Worm (Caenorhabditis elegans) whole organism, L2 larva: ENCODE results near the gene T24C4.3.

Source experiments
- C34F6.9 ChIP-seq: fragments of 150-350 bp; optimal IDR thresholded peaks from 2 replicates; lab custom pipeline; 2014; ENCODE audit warnings: missing biosample characterization, missing genetic modification characterization
- F13H6.1 ChIP-seq: sonication (generic microtip); optimal IDR thresholded peaks from 2 replicates; lab custom pipeline; 2016; ENCODE audit warnings: missing genetic modification characterization, missing compliant biosample characterization
- Y55F3AM.14 ChIP-seq: fragments of 200-800 bp; sonication (Bioruptor generic); optimal IDR thresholded peaks from 2 replicates; lab custom pipeline; 2018; ENCODE audit warnings: mild to moderate bottlenecking, missing genetic modification characterization, missing compliant biosample characterization
- ZK546.5 ChIP-seq: sonication (generic microtip); optimal IDR thresholded peaks from 2 replicates; lab custom pipeline; 2017; ENCODE audit warnings: missing biosample characterization, missing genetic modification characterization
- alr-1 ChIP-seq: fragments of 150-350 bp; optimal IDR thresholded peaks from 2 replicates; lab custom pipeline; 2014; ENCODE audit warnings: missing biosample characterization, missing genetic modification characterization
- ama-1 ChIP-seq: fragments of 150-350 bp; optimal IDR thresholded peaks from 2 replicates; lab custom pipeline; 2018; ENCODE audit warnings: inconsistent platforms
- blmp-1 ChIP-seq: sonication (generic microtip); optimal IDR thresholded peaks from 2 replicates; lab custom pipeline; 2017; ENCODE audit warnings: missing genetic modification characterization, mild to moderate bottlenecking, missing compliant biosample characterization, antibody characterized with exemption, moderate library complexity; ENCODE audit not compliant: insufficient read depth
- ceh-16 ChIP-seq: fragments of 150-350 bp; optimal IDR thresholded peaks from 2 replicates; lab custom pipeline; 2014; ENCODE audit warnings: missing biosample characterization, missing genetic modification characterization
- ceh-82 ChIP-seq: fragments of 150-350 bp; optimal IDR thresholded peaks from 2 replicates; lab custom pipeline; 2014; ENCODE audit warnings: missing biosample characterization, missing genetic modification characterization
- crh-2 ChIP-seq: sonication (generic microtip); optimal IDR thresholded peaks from 2 replicates; lab custom pipeline; 2017; ENCODE audit warnings: missing biosample characterization, missing genetic modification characterization
- dmd-4 ChIP-seq: sonication (generic microtip); optimal IDR thresholded peaks from 2 replicates; lab custom pipeline; 2017; ENCODE audit warnings: missing biosample characterization, missing genetic modification characterization
- egl-27 ChIP-seq: sonication (generic microtip); optimal IDR thresholded peaks from 3 replicates; lab custom pipeline; 2017; ENCODE audit warnings: missing biosample characterization, missing genetic modification reagents, missing genetic modification characterization
- elt-3 ChIP-seq: sonication (generic microtip); optimal IDR thresholded peaks from 2 replicates; lab custom pipeline; 2017; ENCODE audit warnings: missing biosample characterization, missing genetic modification characterization
- fos-1 ChIP-seq: fragments of 150-350 bp; optimal IDR thresholded peaks from 2 replicates; lab custom pipeline; 2014; ENCODE audit warnings: missing biosample characterization, missing genetic modification characterization
- gmeb-1 ChIP-seq: fragments of 150-350 bp; optimal IDR thresholded peaks from 2 replicates; lab custom pipeline; 2014; ENCODE audit warnings: missing biosample characterization, missing genetic modification characterization
- lin-11 ChIP-seq: fragments of 150-350 bp; sonication (generic microtip); optimal IDR thresholded peaks from 2 replicates; lab custom pipeline; 2014; ENCODE audit warnings: missing biosample characterization, missing genetic modification characterization, inconsistent platforms, mixed read lengths
- lin-13 ChIP-seq: fragments of 150-350 bp; optimal IDR thresholded peaks from 2 replicates; lab custom pipeline; 2014; ENCODE audit warnings: missing biosample characterization, missing genetic modification reagents, missing genetic modification characterization
- lsy-2 ChIP-seq, 2 experiments: fragments of 150-350 bp in 1 of 2; sonication (generic microtip) in 1 of 2; optimal IDR thresholded peaks; 2 replicates each; lab custom pipeline; 2014 to 2017; ENCODE audit warnings: missing biosample characterization in 2 of 2, missing genetic modification characterization in 2 of 2
- mab-5 ChIP-seq: fragments of 150-350 bp; optimal IDR thresholded peaks from 2 replicates; lab custom pipeline; 2014; ENCODE audit warnings: missing biosample characterization, missing genetic modification characterization
- mbf-1 ChIP-seq: sonication (generic microtip); optimal IDR thresholded peaks from 2 replicates; lab custom pipeline; 2017; ENCODE audit warnings: missing biosample characterization, missing genetic modification characterization
- mdl-1 ChIP-seq, 2 experiments: fragments of 150-350 bp in 1 of 2; sonication (generic microtip) in 1 of 2; optimal IDR thresholded peaks; 2 replicates each; lab custom pipeline; 2017; ENCODE audit warnings: missing biosample characterization in 2 of 2, missing genetic modification characterization in 2 of 2
- nhr-10 ChIP-seq: sonication (generic microtip); optimal IDR thresholded peaks from 2 replicates; lab custom pipeline; 2017; ENCODE audit warnings: missing biosample characterization, missing genetic modification characterization
- nhr-12 ChIP-seq: fragments of 150-350 bp; optimal IDR thresholded peaks from 2 replicates; lab custom pipeline; 2014; ENCODE audit warnings: missing biosample characterization, missing genetic modification characterization
- nhr-129 ChIP-seq: fragments of 150-350 bp; optimal IDR thresholded peaks from 2 replicates; lab custom pipeline; 2014; ENCODE audit warnings: missing biosample characterization, missing genetic modification characterization
- nhr-21 ChIP-seq: fragments of 150-350 bp; optimal IDR thresholded peaks from 2 replicates; lab custom pipeline; 2014; ENCODE audit warnings: missing biosample characterization, missing genetic modification characterization
- nhr-23 ChIP-seq: fragments of 150-350 bp; optimal IDR thresholded peaks from 2 replicates; lab custom pipeline; 2014; ENCODE audit warnings: missing biosample characterization, missing genetic modification reagents, missing genetic modification characterization
- nhr-25 ChIP-seq: fragments of 150-350 bp; sonication (generic microtip); optimal IDR thresholded peaks from 3 replicates; lab custom pipeline; 2014; ENCODE audit warnings: missing biosample characterization, missing genetic modification characterization
- nhr-6 ChIP-seq: fragments of 150-350 bp; optimal IDR thresholded peaks from 2 replicates; lab custom pipeline; 2014; ENCODE audit warnings: missing biosample characterization, missing genetic modification characterization
- nhr-77 ChIP-seq: fragments of 150-350 bp; optimal IDR thresholded peaks from 2 replicates; lab custom pipeline; 2014; ENCODE audit warnings: missing biosample characterization, missing genetic modification characterization
- peb-1 ChIP-seq: fragments of 150-350 bp; optimal IDR thresholded peaks from 2 replicates; lab custom pipeline; 2014; ENCODE audit warnings: missing biosample characterization, missing genetic modification characterization
- skn-1 ChIP-seq: sonication (generic microtip); optimal IDR thresholded peaks from 2 replicates; lab custom pipeline; 2017; ENCODE audit warnings: missing biosample characterization, missing genetic modification characterization
- sma-3 ChIP-seq: sonication (generic microtip); optimal IDR thresholded peaks from 2 replicates; lab custom pipeline; 2016; ENCODE audit warnings: missing genetic modification reagents, missing genetic modification characterization, missing compliant biosample characterization
- sma-9 ChIP-seq, 2 experiments: fragments of 150-350 bp in 1 of 2; sonication (generic microtip) in 1 of 2; optimal IDR thresholded peaks; 2 replicates each; lab custom pipeline; 2014 to 2016; ENCODE audit warnings: missing genetic modification characterization in 2 of 2, mild to moderate bottlenecking in 1 of 2, missing biosample characterization in 1 of 2, missing compliant biosample characterization in 1 of 2, missing genetic modification reagents in 1 of 2, moderate library complexity in 1 of 2
- snpc-4 ChIP-seq: fragments of 150-350 bp; optimal IDR thresholded peaks from 2 replicates; lab custom pipeline; 2014; ENCODE audit warnings: missing biosample characterization, missing genetic modification characterization
- unc-62 ChIP-seq: fragments of 150-350 bp; optimal IDR thresholded peaks from 2 replicates; lab custom pipeline; 2014; ENCODE audit warnings: missing biosample characterization, missing genetic modification reagents, missing genetic modification characterization
- zag-1 ChIP-seq: fragments of 150-350 bp; optimal IDR thresholded peaks from 2 replicates; lab custom pipeline; 2014; ENCODE audit warnings: missing biosample characterization, missing genetic modification characterization
- ztf-1 ChIP-seq: fragments of 200-800 bp; sonication (Bioruptor generic); conservative IDR thresholded peaks from 2 replicates; pipeline ENCODE4 v1.3.6; 2022; ENCODE audit warnings: missing genetic modification characterization, missing compliant biosample characterization
- ztf-4 ChIP-seq: fragments of 150-350 bp; optimal IDR thresholded peaks from 2 replicates; lab custom pipeline; 2014; ENCODE audit warnings: missing biosample characterization, missing genetic modification characterization

T24C4.3 gene

DNA sequence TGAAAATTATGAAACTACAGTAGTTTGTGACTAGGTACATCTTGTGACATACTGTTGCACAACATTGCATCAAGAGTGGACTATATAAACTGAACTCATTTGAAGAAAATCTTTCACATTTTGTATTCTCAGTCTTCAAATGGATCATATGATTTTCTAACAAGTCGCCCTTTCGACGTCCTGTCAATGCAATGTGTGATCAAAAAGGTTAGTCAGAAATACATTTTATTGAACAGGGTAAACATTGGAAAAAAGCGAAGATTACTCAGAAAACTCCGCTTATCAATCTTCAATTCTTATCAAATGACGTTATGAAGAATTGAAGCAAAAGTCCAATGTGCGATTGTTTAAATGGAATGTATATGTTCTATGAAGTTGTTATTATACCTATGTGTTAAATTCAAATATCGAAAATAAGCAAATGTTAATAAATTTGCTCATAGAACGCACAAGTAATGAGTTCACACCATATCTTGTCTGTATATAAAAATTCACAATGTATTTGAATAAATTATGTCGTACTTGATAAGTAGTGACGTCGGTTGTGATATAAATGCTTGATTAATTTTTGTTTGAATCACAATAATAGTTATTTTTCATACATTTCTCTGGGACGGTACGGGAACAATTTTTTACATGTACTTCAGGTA is 39.3 kb downstream of the T24C4.3 start, which contains the start of gene zip-2:
TSS of gene zip-2 (plus strand) at position 128 of the 650 bp plus-strand sequence.
- TF ChIP-seq sma-9 (GFP tag; optimal IDR thresholded peaks at IDR 0.05; lab: Kevin White, UChicago), result peak; percentile 60
- TF ChIP-seq sma-9 (tag; optimal IDR thresholded peaks at IDR 0.05; lab: Kevin White, UChicago), result no peak
- peak; percentile 11 for TF ChIP-seq sma-3 (GFP tag; lab: Kevin White, UChicago)
- peak; percentile 95 for TF ChIP-seq fos-1 (tag; lab: Kevin White, UChicago)
- TF ChIP-seq gmeb-1 (tag; lab: Kevin White, UChicago), result peak; percentile 49
- no peak for TF ChIP-seq mab-5 (tag; lab: Kevin White, UChicago)
- TF ChIP-seq nhr-21, result peak; percentile 45
- peak; percentile 88 for TF ChIP-seq nhr-129 (tag; lab: Kevin White, UChicago)
- no peak for TF ChIP-seq ztf-1 (GFP tag; lab: Robert Waterston, UW)
- peak; percentile 4 for TF ChIP-seq lin-13 (GFP tag; lab: Kevin White, UChicago)
- peak; percentile 18 for TF ChIP-seq C34F6.9 (tag; lab: Kevin White, UChicago)
- no peak for TF ChIP-seq egl-27 (tag; lab: Kevin White, UChicago)
- TF ChIP-seq nhr-25 (tag; lab: Kevin White, UChicago), result peak; percentile 16
- peak; percentile 76 for TF ChIP-seq crh-2 (tag; lab: Kevin White, UChicago)
- peak; percentile 2 for TF ChIP-seq ama-1 (lab: Kevin White, UChicago)
- no peak for TF ChIP-seq dmd-4 (tag; lab: Kevin White, UChicago)

ce11 chrIII:831961-832360 is 40.3 kb downstream of the T24C4.3 start, which contains the start of gene ceeh-1:
Gene ceeh-1 (minus strand): TSS chrIII:832277.
- TF ChIP-seq fos-1 (tag; lab: Kevin White, UChicago) (peak; percentile 32), blmp-1 (tag; lab: Kevin White, UChicago) (no peak), mbf-1 (tag; lab: Kevin White, UChicago) (no peak), nhr-77 (tag; lab: Kevin White, UChicago) (no peak)

- no peak for TF ChIP-seq nhr-129 (tag; lab: Kevin White, UChicago)
- no peak for TF ChIP-seq sma-9 (GFP tag; optimal IDR thresholded peaks at IDR 0.05; lab: Kevin White, UChicago)
- no peak for TF ChIP-seq sma-9 (tag; optimal IDR thresholded peaks at IDR 0.05; lab: Kevin White, UChicago)
- TF ChIP-seq ama-1 (lab: Kevin White, UChicago), result no peak
- no peak for TF ChIP-seq zag-1 (tag; lab: Kevin White, UChicago)
- no peak for TF ChIP-seq ZK546.5 (tag; lab: Kevin White, UChicago)
- no peak for TF ChIP-seq sma-3 (GFP tag; lab: Kevin White, UChicago)
- no peak for TF ChIP-seq nhr-6 (tag; lab: Kevin White, UChicago)
- no peak for TF ChIP-seq gmeb-1 (tag; lab: Kevin White, UChicago)
- TF ChIP-seq dmd-4 (tag; lab: Kevin White, UChicago), result no peak
- TF ChIP-seq snpc-4, result no peak
- TF ChIP-seq mbf-1 (tag; lab: Kevin White, UChicago), result no peak
- TF ChIP-seq Y55F3AM.14 (GFP tag; lab: Kevin White, UChicago), result no peak
- TF ChIP-seq blmp-1 (tag; lab: Kevin White, UChicago), result no peak
- TF ChIP-seq lsy-2 (tag; optimal IDR thresholded peaks at IDR 0.05; lab: Kevin White, UChicago), result no peak
- TF ChIP-seq ceh-16, result no peak
- no peak for TF ChIP-seq nhr-23 (tag; lab: Kevin White, UChicago)
- no peak for TF ChIP-seq F13H6.1
- no peak for TF ChIP-seq skn-1
- no peak for TF ChIP-seq ztf-4 (tag; lab: Kevin White, UChicago)
- TF ChIP-seq nhr-12, result no peak
These were observed 47.0 kb downstream of the T24C4.3 start for ce11 chrIII:825256-825655.

DNA sequence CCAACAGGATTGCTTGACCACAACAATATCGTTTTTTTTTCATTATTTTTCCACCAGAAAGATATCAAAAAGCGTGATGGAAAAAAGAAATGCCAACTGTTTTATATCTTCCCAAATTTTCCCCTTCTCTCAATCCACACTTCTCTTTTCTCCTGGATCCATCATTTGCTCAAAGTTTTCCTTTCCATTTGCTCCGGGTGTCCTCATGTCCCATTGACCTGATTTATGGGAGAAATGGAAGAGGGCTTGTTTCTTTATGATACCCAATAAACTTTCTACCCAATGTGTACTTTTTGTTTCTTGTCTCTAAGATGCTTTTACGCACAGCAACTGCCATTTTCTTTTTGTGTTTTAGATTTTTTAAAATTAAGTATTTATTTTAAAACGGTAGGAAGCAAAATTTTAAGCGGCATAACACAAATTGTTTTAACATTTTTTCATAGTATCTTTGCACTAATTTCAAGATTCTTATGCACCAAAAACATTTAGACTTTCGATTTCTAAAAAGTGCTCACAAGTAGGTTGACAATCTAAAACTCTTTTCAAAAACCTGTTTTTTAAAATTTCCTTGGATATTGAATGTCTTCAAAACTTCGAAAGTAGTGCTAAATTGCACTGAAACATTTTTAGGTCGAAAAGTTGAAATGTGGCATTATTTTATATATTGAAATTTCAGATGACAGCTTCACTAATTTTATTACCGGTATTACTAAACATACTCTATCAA is 49.6 kb downstream of the T24C4.3 start, which contains the start of gene clec-149:
TSS of gene clec-149 (plus strand) at position 677 of the 727 bp plus-strand sequence.
- TF ChIP-seq unc-62 (GFP tag; lab: Kevin White, UChicago), result no peak
- TF ChIP-seq alr-1, result no peak
- no peak for TF ChIP-seq peb-1 (tag; lab: Kevin White, UChicago)
- TF ChIP-seq nhr-10 (tag; lab: Kevin White, UChicago), result no peak
- no peak for TF ChIP-seq fos-1 (tag; lab: Kevin White, UChicago)
- TF ChIP-seq dmd-4 (tag; lab: Kevin White, UChicago), result no peak
- TF ChIP-seq C34F6.9 (tag; lab: Kevin White, UChicago), result peak; percentile 22
- TF ChIP-seq mab-5 (tag; lab: Kevin White, UChicago), result peak; percentile 33
- no peak for TF ChIP-seq blmp-1 (tag; lab: Kevin White, UChicago)
- TF ChIP-seq elt-3, result no peak
- TF ChIP-seq mdl-1 (tag; optimal IDR thresholded peaks at IDR 0.05; lab: Kevin White, UChicago), result no peak
- no peak for TF ChIP-seq ceh-82 (tag; lab: Kevin White, UChicago)
- TF ChIP-seq lsy-2 (tag; optimal IDR thresholded peaks at IDR 0.05; lab: Kevin White, UChicago), result peak in 1 of 2 experiments; percentile 25
- peak; percentile 13 for TF ChIP-seq sma-9 (GFP tag; optimal IDR thresholded peaks at IDR 0.05; lab: Kevin White, UChicago)
- no peak for TF ChIP-seq sma-9 (tag; optimal IDR thresholded peaks at IDR 0.05; lab: Kevin White, UChicago)
- TF ChIP-seq lin-11 (tag; lab: Kevin White, UChicago), result no peak
